Worm (Caenorhabditis elegans): ENCODE measurements around the gene ymel-1.

Gene ymel-1

ce11 chrIII:10460427-10461163 is 44.7 kb downstream of the ymel-1 start, which contains the start of gene ecps-1:
TSS of gene ecps-1 (minus strand) at chrIII:10460551.
- TF ChIP-seq mml-1 (tag; optimal IDR thresholded peaks at IDR 0.05): no peak
- TF ChIP-seq lin-15B (tag; optimal IDR thresholded peaks at IDR 0.05): peak; percentile 93
- TF ChIP-seq egl-27 (tag; optimal IDR thresholded peaks at IDR 0.05): no peak
- no peak for TF ChIP-seq ama-1 (optimal IDR thresholded peaks at IDR 0.05)
- peak; percentile 77 for TF ChIP-seq ceh-28 (tag; optimal IDR thresholded peaks at IDR 0.05)
- TF ChIP-seq tbx-2 (tag; optimal IDR thresholded peaks at IDR 0.05): no peak
- no peak for TF ChIP-seq aly-2 (tag; optimal IDR thresholded peaks at IDR 0.05)
- TF ChIP-seq nhr-43 (tag; optimal IDR thresholded peaks at IDR 0.05; ENCODE audit: poor library complexity, severe bottlenecking): peak; percentile 89
- peak; percentile 97 for TF ChIP-seq pha-4 (tag; optimal IDR thresholded peaks at IDR 0.05)
- TF ChIP-seq daf-12 (tag; optimal IDR thresholded peaks at IDR 0.05): no peak
- TF ChIP-seq lin-39 (tag; optimal IDR thresholded peaks at IDR 0.05): peak; percentile 32
- TF ChIP-seq ZK546.5 (tag; optimal IDR thresholded peaks at IDR 0.05): no peak
- peak; percentile 97 for TF ChIP-seq skn-1 (tag; optimal IDR thresholded peaks at IDR 0.05)
- no peak for TF ChIP-seq sea-2 (GFP tag; optimal IDR thresholded peaks at IDR 0.05)
- peak; percentile 7 for TF ChIP-seq egl-5 (tag; optimal IDR thresholded peaks at IDR 0.05)
- TF ChIP-seq fos-1 (tag; optimal IDR thresholded peaks at IDR 0.05): no peak
- no peak for TF ChIP-seq ceh-16 (tag; optimal IDR thresholded peaks at IDR 0.05)
- TF ChIP-seq nhr-77 (tag; optimal IDR thresholded peaks at IDR 0.05): no peak
- TF ChIP-seq nhr-237 (tag; optimal IDR thresholded peaks at IDR 0.05): no peak
- no peak for TF ChIP-seq nhr-76 (tag; optimal IDR thresholded peaks at IDR 0.05)
- peak; percentile 51 for TF ChIP-seq elt-2 (tag; optimal IDR thresholded peaks at IDR 0.05)
- TF ChIP-seq nhr-25 (tag; optimal IDR thresholded peaks at IDR 0.05): peak; percentile 76
- no peak for TF ChIP-seq nhr-12 (tag; optimal IDR thresholded peaks at IDR 0.05)
- no peak for TF ChIP-seq ztf-4 (tag; optimal IDR thresholded peaks at IDR 0.05)
- no peak for TF ChIP-seq nhr-67 (tag; optimal IDR thresholded peaks at IDR 0.05)
- peak; percentile 89 for TF ChIP-seq nhr-23 (tag; optimal IDR thresholded peaks at IDR 0.05)
- TF ChIP-seq mdl-1 (tag; optimal IDR thresholded peaks at IDR 0.05): peak; percentile 32
- peak; percentile 86 for TF ChIP-seq R02D3.7 (tag; optimal IDR thresholded peaks at IDR 0.05)
- no peak for TF ChIP-seq elt-3 (tag; optimal IDR thresholded peaks at IDR 0.05)
- TF ChIP-seq jun-1 (tag; optimal IDR thresholded peaks at IDR 0.05): peak; percentile 63
- TF ChIP-seq elt-1 (tag; optimal IDR thresholded peaks at IDR 0.05): peak; percentile 13
- peak; percentile 68 for TF ChIP-seq snpc-4 (tag; optimal IDR thresholded peaks at IDR 0.05)
- TF ChIP-seq nhr-28 (tag; optimal IDR thresholded peaks at IDR 0.05): no peak
- TF ChIP-seq ztf-11 (tag; optimal IDR thresholded peaks at IDR 0.05): no peak
- no peak for TF ChIP-seq unc-39 (tag; optimal IDR thresholded peaks at IDR 0.05)
- TF ChIP-seq eor-1 (tag; optimal IDR thresholded peaks at IDR 0.05): no peak
- TF ChIP-seq pqm-1 (tag; optimal IDR thresholded peaks at IDR 0.05): peak; percentile 57
- peak; percentile 45 for TF ChIP-seq nhr-11 (tag; optimal IDR thresholded peaks at IDR 0.05)
- TF ChIP-seq hmg-11 (tag; optimal IDR thresholded peaks at IDR 0.05): no peak
- TF ChIP-seq ceh-9 (tag; optimal IDR thresholded peaks at IDR 0.05): no peak
- peak; percentile 81 for TF ChIP-seq lsy-12 (tag; optimal IDR thresholded peaks at IDR 0.05)
- no peak for TF ChIP-seq nfya-1 (tag; optimal IDR thresholded peaks at IDR 0.05; ENCODE audit: insufficient read depth)
- TF ChIP-seq fkh-10 (GFP tag; optimal IDR thresholded peaks at IDR 0.05): peak; percentile 53
- peak; percentile 12 for TF ChIP-seq unc-62 (GFP tag; optimal IDR thresholded peaks at IDR 0.05)
- TF ChIP-seq zag-1 (tag; optimal IDR thresholded peaks at IDR 0.05): peak; percentile 9
- TF ChIP-seq ceh-82 (tag; optimal IDR thresholded peaks at IDR 0.05): peak; percentile 62
- TF ChIP-seq fkh-2 (tag; optimal IDR thresholded peaks at IDR 0.05): no peak

Measured in whole organism, L3 larva.